Fruit fly (Drosophila melanogaster): Measurements from ENCODE around the gene CG9917.

Gene CG9917

dm6 chrX:16296423-16297292, 26.4 kb downstream of the CG9917 start, which contains the start of gene CG3632 (continued):
- TF ChIP-seq CG17568 (GFP tag; optimal IDR thresholded peaks at IDR 0.05): no peak
- TF ChIP-seq Atf3 (GFP tag; optimal IDR thresholded peaks at IDR 0.05): peak; percentile 3
- TF ChIP-seq CG1647 (GFP tag; optimal IDR thresholded peaks at IDR 0.05): peak; percentile 28
- TF ChIP-seq CG3995 (GFP tag; optimal IDR thresholded peaks at IDR 0.05): peak; percentile 75
- TF ChIP-seq p53 (GFP tag; optimal IDR thresholded peaks at IDR 0.05): peak; percentile 16
- TF ChIP-seq NfI (GFP tag; optimal IDR thresholded peaks at IDR 0.05): peak; percentile 58
- TF ChIP-seq CG8924 (tag; optimal IDR thresholded peaks at IDR 0.05): peak; percentile 58
- TF ChIP-seq MTF-1 (GFP tag; optimal IDR thresholded peaks at IDR 0.05; ENCODE audit: borderline replicate concordance): no peak
- peak; percentile 64 for TF ChIP-seq gro (GFP tag; optimal IDR thresholded peaks at IDR 0.05)
- peak; percentile 23 for TF ChIP-seq phol (tag; optimal IDR thresholded peaks at IDR 0.05)
- TF ChIP-seq slp2 (GFP tag; optimal IDR thresholded peaks at IDR 0.05): peak; percentile 7
- no peak for TF ChIP-seq org-1 (GFP tag; optimal IDR thresholded peaks at IDR 0.05)
- peak; percentile 88 for TF ChIP-seq HLH4C (GFP tag; IDR thresholded peaks at IDR 0.05; ENCODE audit: partially characterized antibody)
- no peak for TF ChIP-seq cad (GFP tag; optimal IDR thresholded peaks at IDR 0.05)
- no peak for TF ChIP-seq sr (GFP tag; IDR thresholded peaks at IDR 0.05)
- no peak for TF ChIP-seq kah (GFP tag; optimal IDR thresholded peaks at IDR 0.05)
- TF ChIP-seq CG10147 (GFP tag; optimal IDR thresholded peaks at IDR 0.05): no peak
- TF ChIP-seq pfk (GFP tag; optimal IDR thresholded peaks at IDR 0.05): peak; percentile 88
- TF ChIP-seq CG17829 (tag; optimal IDR thresholded peaks at IDR 0.05): peak; percentile 8
- TF ChIP-seq CG34376 (GFP tag; optimal IDR thresholded peaks at IDR 0.05): peak; percentile 37
- TF ChIP-seq unc-4 (GFP tag; IDR thresholded peaks at IDR 0.05; ENCODE audit: partially characterized antibody): peak; percentile 78
- TF ChIP-seq CG18599 (GFP tag; optimal IDR thresholded peaks at IDR 0.05): no peak
- TF ChIP-seq toy (GFP tag; IDR thresholded peaks at IDR 0.05): no peak
- TF ChIP-seq CG7928 (GFP tag; optimal IDR thresholded peaks at IDR 0.05): peak; percentile 58
- TF ChIP-seq CG15601 (tag; optimal IDR thresholded peaks at IDR 0.05): no peak
- peak; percentile 86 for TF ChIP-seq CG9932 (GFP tag; IDR thresholded peaks at IDR 0.05)
- peak; percentile 26 for TF ChIP-seq gcm2 (GFP tag; optimal IDR thresholded peaks at IDR 0.05)
- peak; percentile 30; the same call in 1 of the 2 replicates for TF ChIP-seq ssp (GFP tag; IDR thresholded peaks at IDR 0.05)
- TF ChIP-seq ind (GFP tag; optimal IDR thresholded peaks at IDR 0.05): peak; percentile 25
- TF ChIP-seq CG10209 (GFP tag; optimal IDR thresholded peaks at IDR 0.05): peak; percentile 2
- TF ChIP-seq Lhr (GFP tag; optimal IDR thresholded peaks at IDR 0.05): peak; percentile 12
- TF ChIP-seq caup (GFP tag; optimal IDR thresholded peaks at IDR 0.05; ENCODE audit: severe bottlenecking): peak; percentile 6
- no peak for TF ChIP-seq CG1233 (GFP tag; optimal IDR thresholded peaks at IDR 0.05)
- peak; percentile 39 for TF ChIP-seq CHES-1-like (GFP tag; optimal IDR thresholded peaks at IDR 0.05)
- TF ChIP-seq Xrp1 (GFP tag; IDR thresholded peaks at IDR 0.05): peak; percentile 54; the same call in 1 of the 2 replicates
- TF ChIP-seq tll (GFP tag; optimal IDR thresholded peaks at IDR 0.05): no peak
- TF ChIP-seq disco-r (GFP tag; optimal IDR thresholded peaks at IDR 0.05): no peak
- peak; percentile 92 for TF ChIP-seq bbx (GFP tag; IDR thresholded peaks at IDR 0.05; ENCODE audit: partially characterized antibody)
- peak; percentile 78 for TF ChIP-seq knrl (GFP tag; IDR thresholded peaks at IDR 0.05; ENCODE audit: partially characterized antibody)
- peak; percentile 55 for TF ChIP-seq Dad (GFP tag; optimal IDR thresholded peaks at IDR 0.05)
- peak; percentile 11 for TF ChIP-seq Mad (GFP tag; optimal IDR thresholded peaks at IDR 0.05)
- peak; percentile 49 for TF ChIP-seq CG9609 (GFP tag; optimal IDR thresholded peaks at IDR 0.05)
- peak; percentile 54 for TF ChIP-seq Myb (GFP tag; optimal IDR thresholded peaks at IDR 0.05)
- no peak for TF ChIP-seq pan (optimal IDR thresholded peaks at IDR 0.05)
- TF ChIP-seq pan (GFP tag; optimal IDR thresholded peaks at IDR 0.05 in 1 of 2, IDR thresholded peaks at IDR 0.05 in 1 of 2): no peak
- TF ChIP-seq chif (GFP tag; optimal IDR thresholded peaks at IDR 0.05): peak in 1 of 2 experiments; percentile 26
- TF ChIP-seq CG7786 (GFP tag; optimal IDR thresholded peaks at IDR 0.05): peak; percentile 61
- no peak for TF ChIP-seq zen (tag; optimal IDR thresholded peaks at IDR 0.05)
